Worm (Caenorhabditis elegans) whole organism, L4 larva: ENCODE measurements around the gene T12A7.2.
A peak's percentile ranks its signal among the peaks of the same experiment; 100 is the strongest.

Experiments used
- F10B5.3 ChIP-seq: sonication (generic microtip); optimal IDR thresholded peaks from 2 replicates; lab custom pipeline; 2016; ENCODE audit warnings: mild to moderate bottlenecking, missing genetic modification characterization, missing compliant biosample characterization
- T20F7.1 ChIP-seq: fragments of 200-800 bp; sonication (Bioruptor generic); optimal IDR thresholded peaks from 2 replicates; lab custom pipeline; 2018; ENCODE audit warnings: mild to moderate bottlenecking, missing genetic modification characterization, missing compliant biosample characterization
- T26A8.4 ChIP-seq: fragments of 200-800 bp; sonication (Bioruptor generic); IDR thresholded peaks from 2 replicates; pipeline ENCODE4 v1.3.6; 2022; ENCODE audit warnings: missing genetic modification characterization, missing compliant biosample characterization
- Y105C5A.15 ChIP-seq: fragments of 200-800 bp; sonication (Bioruptor generic); IDR thresholded peaks from 2 replicates; pipeline ENCODE4 v1.3.6; 2022; ENCODE audit warnings: missing genetic modification characterization, missing compliant biosample characterization
- aha-1 ChIP-seq: fragments of 150-350 bp; peaks from one replicate; lab custom pipeline; 2014; ENCODE audit warnings: missing biosample characterization, missing genetic modification characterization
- arid-1 ChIP-seq: fragments of 200-800 bp; sonication (Bioruptor generic); conservative IDR thresholded peaks from 2 replicates; pipeline ENCODE4 v1.3.6; 2022; ENCODE audit warnings: missing genetic modification reagents, missing genetic modification characterization, missing compliant biosample characterization
- attf-4 ChIP-seq: sonication (generic microtip); optimal IDR thresholded peaks from 3 replicates; lab custom pipeline; 2017; ENCODE audit warnings: missing biosample characterization, missing genetic modification characterization
- ceh-20 ChIP-seq: fragments of 200-800 bp; sonication (Bioruptor generic); IDR thresholded peaks from 2 replicates; pipeline ENCODE4 v1.3.6; 2022; ENCODE audit warnings: missing genetic modification reagents, missing genetic modification characterization, missing compliant biosample characterization
- ceh-32 ChIP-seq: sonication (generic microtip); optimal IDR thresholded peaks from 2 replicates; lab custom pipeline; 2016; ENCODE audit warnings: mild to moderate bottlenecking, missing genetic modification characterization, missing compliant biosample characterization; ENCODE audit not compliant: poor library complexity
- ceh-82 ChIP-seq: sonication (generic microtip); optimal IDR thresholded peaks from 2 replicates; lab custom pipeline; 2017; ENCODE audit warnings: missing biosample characterization, missing genetic modification characterization
- daf-16 ChIP-seq, 3 experiments: sonication (generic microtip); optimal IDR thresholded peaks; 2 replicates each; lab custom pipeline; 2016 to 2017; ENCODE audit warnings: missing genetic modification characterization in 3 of 3, missing genetic modification reagents in 3 of 3, mild to moderate bottlenecking in 2 of 3, missing compliant biosample characterization in 2 of 3, missing biosample characterization in 1 of 3, moderate library complexity in 1 of 3
- dmd-6 ChIP-seq: fragments of 200-800 bp; sonication (Bioruptor generic); IDR thresholded peaks from 2 replicates; pipeline ENCODE4 v1.3.6; 2022; ENCODE audit warnings: missing genetic modification reagents, missing genetic modification characterization, missing compliant biosample characterization
- hif-1 ChIP-seq, 2 experiments: sonication (generic microtip); optimal IDR thresholded peaks; 2 replicates each; lab custom pipeline; 2016 to 2017; ENCODE audit warnings: missing compliant biosample characterization in 2 of 2, missing genetic modification characterization in 2 of 2, missing genetic modification reagents in 2 of 2, missing genotype in 2 of 2, mild to moderate bottlenecking in 1 of 2
- hlh-11 ChIP-seq: fragments of 200-800 bp; sonication (Bioruptor generic); optimal IDR thresholded peaks from 2 replicates; lab custom pipeline; 2018; ENCODE audit warnings: mild to moderate bottlenecking, missing genetic modification characterization, missing compliant biosample characterization
- hlh-30 ChIP-seq: sonication (generic microtip); optimal IDR thresholded peaks from 2 replicates; lab custom pipeline; 2017; ENCODE audit warnings: antibody characterized with exemption, mild to moderate bottlenecking, missing genetic modification characterization, missing compliant biosample characterization; ENCODE audit not compliant: insufficient read depth
- hmg-1.1 ChIP-seq: fragments of 200-800 bp; sonication (Bioruptor generic); IDR thresholded peaks from 2 replicates; pipeline ENCODE4 v1.3.6; 2022; ENCODE audit warnings: missing genetic modification reagents, missing genetic modification characterization, missing compliant biosample characterization
- lin-1 ChIP-seq: fragments of 200-800 bp; sonication (Bioruptor generic); IDR thresholded peaks from 2 replicates; pipeline ENCODE4 v1.3.6; 2022; ENCODE audit warnings: missing genetic modification reagents, missing genetic modification characterization, missing compliant biosample characterization
- lin-13 ChIP-seq: fragments of 150-350 bp; optimal IDR thresholded peaks from 2 replicates; lab custom pipeline; 2014; ENCODE audit warnings: missing biosample characterization, missing genetic modification reagents, missing genetic modification characterization
- mdl-1 ChIP-seq, 2 experiments: fragments of 150-350 bp in 1 of 2; sonication (generic microtip) in 1 of 2; optimal IDR thresholded peaks; 2 replicates each; lab custom pipeline; 2014 to 2017; ENCODE audit warnings: missing biosample characterization in 2 of 2, missing genetic modification characterization in 2 of 2
- mdt-29 ChIP-seq: fragments of 200-800 bp; sonication (Bioruptor generic); IDR thresholded peaks from 2 replicates; pipeline ENCODE4 v1.3.6; 2022; ENCODE audit warnings: missing genetic modification reagents, missing genetic modification characterization, missing compliant biosample characterization
- mep-1 ChIP-seq: fragments of 150-350 bp; sonication (generic microtip); optimal IDR thresholded peaks from 3 replicates; lab custom pipeline; 2014; ENCODE audit warnings: missing biosample characterization, missing genetic modification characterization
- nhr-102 ChIP-seq: sonication (generic microtip); optimal IDR thresholded peaks from 2 replicates; lab custom pipeline; 2016; ENCODE audit warnings: mild to moderate bottlenecking, missing genetic modification characterization, moderate library complexity, missing compliant biosample characterization
- nhr-237 ChIP-seq: sonication (generic microtip); optimal IDR thresholded peaks from 2 replicates; lab custom pipeline; 2017; ENCODE audit warnings: missing biosample characterization, missing genetic modification characterization
- nhr-48 ChIP-seq: sonication (generic microtip); optimal IDR thresholded peaks from 2 replicates; lab custom pipeline; 2016; ENCODE audit warnings: mild to moderate bottlenecking, missing genetic modification characterization, missing compliant biosample characterization
- nhr-6 ChIP-seq: fragments of 150-350 bp; optimal IDR thresholded peaks from 2 replicates; lab custom pipeline; 2014; ENCODE audit warnings: missing biosample characterization, missing genetic modification characterization
- rbr-2 ChIP-seq: sonication (generic microtip); optimal IDR thresholded peaks from 2 replicates; lab custom pipeline; 2016; ENCODE audit warnings: missing genotype, missing genetic modification characterization, missing compliant biosample characterization
- snpc-4 ChIP-seq: fragments of 150-350 bp; optimal IDR thresholded peaks from 2 replicates; lab custom pipeline; 2014; ENCODE audit warnings: missing biosample characterization, missing genetic modification characterization
- spr-3 ChIP-seq: fragments of 200-800 bp; sonication (Bioruptor generic); optimal IDR thresholded peaks from 2 replicates; lab custom pipeline; 2018; ENCODE audit warnings: mild to moderate bottlenecking, missing genetic modification characterization, missing compliant biosample characterization
- tag-97 ChIP-seq: fragments of 200-800 bp; sonication (Bioruptor generic); IDR thresholded peaks from 2 replicates; pipeline ENCODE4 v1.3.6; 2022; ENCODE audit warnings: missing genetic modification characterization, missing compliant biosample characterization
- unc-62 ChIP-seq, 3 experiments: fragments of 150-350 bp in 1 of 3; sonication (generic microtip); optimal IDR thresholded peaks in 2 of 3; peaks in 1 of 3; 1 replicate in 1 of 3; 2 replicates in 2 of 3; lab custom pipeline; 2014 to 2017; ENCODE audit warnings: missing biosample characterization in 3 of 3, missing genetic modification characterization in 3 of 3, missing genetic modification reagents in 3 of 3, missing genotype in 1 of 3
- zag-1 ChIP-seq: fragments of 150-350 bp; optimal IDR thresholded peaks from 2 replicates; lab custom pipeline; 2014; ENCODE audit warnings: missing biosample characterization, missing genetic modification characterization
- zip-2 ChIP-seq: fragments of 150-350 bp; optimal IDR thresholded peaks from 2 replicates; lab custom pipeline; 2014; ENCODE audit warnings: missing biosample characterization, missing genetic modification characterization
- ztf-11 ChIP-seq: fragments of 150-350 bp; optimal IDR thresholded peaks from 2 replicates; lab custom pipeline; 2014; ENCODE audit warnings: missing biosample characterization, missing genetic modification characterization

The T12A7.2 gene

ce11 chrIV:11744287-11744686 is 16.6 kb downstream of the T12A7.2 start:
- 0 out of 2 replicates have a peak, but pooled peaks have one; percentile 22 for TF ChIP-seq ceh-20 (GFP tag; lab: Robert Waterston, UW)
- no peak for TF ChIP-seq snpc-4
- TF ChIP-seq attf-4 (tag; lab: Kevin White, UChicago) = no peak
- TF ChIP-seq mdl-1 (tag; optimal IDR thresholded peaks at IDR 0.05; lab: Kevin White, UChicago) = peak in 1 of 2 experiments; percentile 52
- TF ChIP-seq nhr-6 (tag; lab: Kevin White, UChicago) = no peak
- peak; percentile 20 for TF ChIP-seq rbr-2 (tag; lab: Kevin White, UChicago)
- TF ChIP-seq unc-62 (GFP tag; optimal IDR thresholded peaks at IDR 0.05 in 1 of 2; lab: Kevin White, UChicago) = peak in 1 of 2 experiments; percentile 71
- no peak for TF ChIP-seq unc-62 (tag; optimal IDR thresholded peaks at IDR 0.05; lab: Kevin White, UChicago)
- 0 out of 2 replicates have a peak, but pooled peaks have one; percentile 13 for TF ChIP-seq dmd-6 (GFP tag; lab: Robert Waterston, UW)
- TF ChIP-seq hlh-30 (tag; lab: Kevin White, UChicago) = peak; percentile 63
- peak; percentile 62 for TF ChIP-seq hlh-11 (tag; lab: Kevin White, UChicago)
- peak in 1 of 2 experiments; percentile 88 for TF ChIP-seq daf-16 (GFP tag; optimal IDR thresholded peaks at IDR 0.05; lab: Kevin White, UChicago)
- TF ChIP-seq daf-16 (tag; optimal IDR thresholded peaks at IDR 0.05; lab: Kevin White, UChicago) = no peak

ce11 chrIV:11743813-11744212 is 17.1 kb downstream of the T12A7.2 start:
- TF ChIP-seq T20F7.1 (GFP tag; lab: Kevin White, UChicago) = no peak
- no peak for TF ChIP-seq ztf-11 (tag; lab: Kevin White, UChicago)
- TF ChIP-seq ceh-32 (tag; lab: Kevin White, UChicago) = no peak

DNA sequence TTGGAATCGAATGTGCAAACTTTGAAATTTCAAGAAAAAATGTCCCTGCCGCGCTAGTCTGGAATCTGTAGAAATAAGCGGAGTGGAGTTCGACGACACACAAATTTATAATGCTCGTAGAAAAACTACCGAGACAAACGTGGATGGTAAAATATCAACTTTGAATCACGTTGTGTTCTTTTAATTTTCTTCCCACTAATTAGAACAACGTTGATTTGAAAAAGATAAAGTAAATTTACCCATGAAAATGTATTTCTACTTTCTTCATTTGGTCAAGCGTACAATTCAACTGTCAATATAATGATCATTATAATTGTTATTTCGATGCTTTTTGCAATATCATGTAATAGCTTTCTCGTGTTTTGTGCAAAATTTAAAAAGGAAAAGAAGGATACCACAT is 18.5 kb downstream of the T12A7.2 start, which contains the start of gene K01A6.5:
K01A6.5 (plus strand) TSS at position 301 of the 400 bp plus-strand sequence.
- TF ChIP-seq hmg-1.1 (GFP tag; lab: Robert Waterston, UW) (no peak), nhr-102 (tag; lab: Kevin White, UChicago) (no peak), nhr-48 (tag; lab: Kevin White, UChicago) (no peak), zag-1 (tag; lab: Kevin White, UChicago) (no peak), aha-1 (tag; lab: Kevin White, UChicago) (no peak), mdt-29 (no peak), lin-1 (no peak)

DNA sequence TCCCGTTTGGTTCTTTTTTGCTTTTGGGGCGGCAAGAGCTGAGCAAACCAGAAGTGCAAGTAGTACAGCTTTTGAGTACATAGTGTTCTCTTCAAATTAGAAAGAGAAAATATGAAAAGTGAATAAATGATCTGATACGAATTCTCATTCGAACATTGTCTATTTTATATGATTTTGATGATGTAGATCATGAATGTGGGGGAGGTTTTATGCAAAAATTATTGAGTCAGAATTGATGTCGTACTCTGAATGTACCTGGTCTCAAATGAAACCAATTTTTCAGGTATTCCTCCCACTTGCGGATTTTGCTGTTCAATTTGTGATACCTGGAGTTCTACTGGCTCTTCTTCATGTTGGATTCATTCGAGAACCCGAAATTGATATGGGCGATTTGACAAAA is 20.7 kb downstream of the T12A7.2 start, which contains the start of gene K01A6.4:
K01A6.4 (minus strand) TSS at position 101 of the 400 bp plus-strand sequence.
- no peak for TF ChIP-seq ceh-82

DNA sequence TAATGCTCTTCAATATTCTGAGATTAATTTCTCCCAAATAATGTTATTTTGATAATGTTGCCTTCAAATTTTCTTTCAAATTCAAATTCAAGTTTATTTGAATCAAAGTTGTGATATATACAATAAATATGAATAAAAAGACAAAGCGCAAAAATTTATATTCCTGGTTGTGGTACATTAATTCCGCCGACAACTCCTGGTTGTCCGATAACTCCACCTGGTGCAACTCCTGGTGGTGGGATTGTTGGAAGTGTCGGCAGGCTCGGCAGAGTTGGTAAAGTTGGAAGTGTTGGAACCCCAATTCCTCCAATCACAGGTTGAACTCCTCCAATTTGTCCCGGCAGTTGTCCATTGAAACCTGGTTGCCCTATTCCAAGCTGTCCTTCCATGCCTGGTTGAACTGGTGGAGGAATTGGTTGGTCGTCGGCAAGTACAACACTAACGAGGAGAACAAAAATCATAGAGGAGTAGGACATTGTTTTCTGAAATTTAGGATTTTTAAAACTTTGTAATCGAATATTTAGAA is 22.8 kb downstream of the T12A7.2 start, which contains the start of gene K01A6.7:
K01A6.7 (minus strand) TSS at position 476 of the 526 bp plus-strand sequence.
- TF ChIP-seq aha-1 (tag; lab: Kevin White, UChicago) (peak; percentile 95), mep-1 (tag; lab: Kevin White, UChicago) (no peak)

DNA sequence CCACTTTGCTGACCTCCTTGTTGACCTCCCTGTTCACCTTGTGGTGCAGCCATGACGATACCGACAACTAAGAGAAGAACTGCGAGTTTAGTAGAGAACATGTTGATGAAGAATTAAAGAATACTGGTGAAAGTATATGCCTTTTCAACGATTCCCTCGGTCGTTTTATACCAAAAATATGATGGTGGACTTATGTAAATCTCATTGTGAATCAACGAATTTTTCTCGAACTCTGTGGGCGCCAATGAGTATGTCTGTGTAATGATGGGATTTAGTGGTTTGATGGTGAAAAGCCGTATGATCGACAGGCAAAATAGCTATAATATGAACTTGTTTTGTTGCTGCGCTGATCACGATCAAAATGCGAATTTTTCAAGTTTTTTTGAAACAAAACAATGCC is 23.6 kb downstream of the T12A7.2 start, which contains the start of gene K01A6.8:
K01A6.8 (minus strand) TSS at position 101 of the 400 bp plus-strand sequence.
- TF ChIP-seq T26A8.4 (GFP tag; lab: Robert Waterston, UW) (no peak), F10B5.3 (no peak), zip-2 (no peak), Y105C5A.15 (GFP tag; lab: Robert Waterston, UW) (no peak), mdl-1 (tag; optimal IDR thresholded peaks at IDR 0.05; lab: Kevin White, UChicago) (no peak), spr-3 (no peak), lin-13 (GFP tag; lab: Kevin White, UChicago) (no peak), tag-97 (GFP tag; lab: Robert Waterston, UW) (no peak), arid-1 (GFP tag; lab: Robert Waterston, UW) (no peak), nhr-237 (tag; lab: Kevin White, UChicago) (no peak), hif-1 (tag; optimal IDR thresholded peaks at IDR 0.05; lab: Kevin White, UChicago) (no peak)
